Worm (Caenorhabditis elegans) whole organism, L4/young adult: ENCODE data around the gene mod-1.

Source experiments
- W03F9.2 ChIP-seq: fragments of 150-350 bp; optimal IDR thresholded peaks from 2 replicates; lab custom pipeline; 2014; ENCODE audit warnings: missing biosample characterization, missing genetic modification characterization
- dao-5 ChIP-seq: sonication (generic microtip); optimal IDR thresholded peaks from 2 replicates; lab custom pipeline; 2016; ENCODE audit warnings: missing genotype, missing genetic modification characterization, moderate library complexity, missing compliant biosample characterization
- him-1 ChIP-seq: sonication (generic microtip); optimal IDR thresholded peaks from 2 replicates; lab custom pipeline; 2016; ENCODE audit warnings: missing genotype, missing genetic modification reagents, missing genetic modification characterization, missing compliant biosample characterization

DNA sequence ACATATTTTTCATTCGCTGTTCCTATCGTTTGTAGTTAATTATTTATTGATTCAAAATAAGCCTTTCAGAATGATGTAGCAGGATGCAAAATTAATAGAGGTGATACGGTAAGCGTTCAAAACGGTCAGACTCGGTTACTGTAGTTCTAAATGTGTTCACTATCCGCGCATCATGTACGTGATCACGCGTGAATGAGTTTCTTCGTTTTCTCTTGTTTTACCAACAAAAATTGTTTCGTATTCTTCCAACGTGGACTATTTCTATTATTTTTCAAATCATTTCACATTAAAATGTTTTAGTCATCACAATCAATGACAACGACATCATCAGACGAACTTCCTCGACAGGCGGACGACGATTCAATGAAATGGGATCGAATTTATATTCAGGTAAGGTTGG lies 33.7 kb upstream of the mod-1 start, which contains the start of gene gck-1:
- TF ChIP-seq him-1 (tag; lab: Kevin White, UChicago) (no peak), W03F9.2 (tag; lab: Kevin White, UChicago) (no peak), dao-5 (tag; lab: Kevin White, UChicago) (no peak)
